Worm (Caenorhabditis elegans): ENCODE results near the gene iff-2.
A peak's percentile ranks its signal among the peaks of the same experiment; 100 is the strongest.

iff-2 gene

DNA sequence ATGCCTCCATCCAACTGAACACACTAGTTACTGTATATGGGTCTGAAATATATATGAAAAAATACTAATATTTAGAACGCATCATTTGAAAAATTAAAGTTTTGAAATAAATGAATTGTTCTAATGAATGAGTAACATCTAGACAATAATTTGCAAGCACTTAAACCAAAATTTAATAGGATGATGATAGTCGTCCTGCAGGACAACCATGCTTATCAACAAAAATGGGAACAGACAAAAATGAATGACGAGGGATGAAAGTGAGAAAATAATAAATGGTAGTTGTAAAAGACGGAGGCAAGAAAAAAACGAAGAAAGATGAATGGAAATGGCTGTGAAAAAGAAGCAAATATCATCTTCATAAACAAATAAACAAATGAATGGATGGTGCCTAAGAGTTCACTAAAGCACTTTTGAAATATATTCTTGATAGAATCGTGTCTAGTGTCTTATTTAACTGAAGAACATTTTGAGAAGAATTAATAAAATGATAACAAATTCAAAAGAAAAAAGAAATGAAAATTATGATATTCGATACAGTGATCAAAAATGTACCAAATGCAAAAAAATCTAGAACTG, 29.9 kb downstream of the iff-2 start, which contains the start of gene gldi-7:
TSS of gene gldi-7 (minus strand) at position 42 of the 579 bp plus-strand sequence.
- TF ChIP-seq ztf-23 (GFP tag; IDR thresholded peaks at IDR 0.05) (no peak), flt-1 (GFP tag; IDR thresholded peaks at IDR 0.05) (no peak), ztf-29 (GFP tag; IDR thresholded peaks at IDR 0.05) (no peak), med-1 (GFP tag; optimal IDR thresholded peaks at IDR 0.05; ENCODE audit: insufficient read depth) (no peak), ref-1 (GFP tag; conservative IDR thresholded peaks at IDR 0.05) (no peak), tab-1 (GFP tag; IDR thresholded peaks at IDR 0.05) (no peak), klf-2 (GFP tag; conservative IDR thresholded peaks at IDR 0.05) (no peak), T22C8.4 (GFP tag; IDR thresholded peaks at IDR 0.05) (no peak), cog-1 (tag; optimal IDR thresholded peaks at IDR 0.05) (no peak)

DNA sequence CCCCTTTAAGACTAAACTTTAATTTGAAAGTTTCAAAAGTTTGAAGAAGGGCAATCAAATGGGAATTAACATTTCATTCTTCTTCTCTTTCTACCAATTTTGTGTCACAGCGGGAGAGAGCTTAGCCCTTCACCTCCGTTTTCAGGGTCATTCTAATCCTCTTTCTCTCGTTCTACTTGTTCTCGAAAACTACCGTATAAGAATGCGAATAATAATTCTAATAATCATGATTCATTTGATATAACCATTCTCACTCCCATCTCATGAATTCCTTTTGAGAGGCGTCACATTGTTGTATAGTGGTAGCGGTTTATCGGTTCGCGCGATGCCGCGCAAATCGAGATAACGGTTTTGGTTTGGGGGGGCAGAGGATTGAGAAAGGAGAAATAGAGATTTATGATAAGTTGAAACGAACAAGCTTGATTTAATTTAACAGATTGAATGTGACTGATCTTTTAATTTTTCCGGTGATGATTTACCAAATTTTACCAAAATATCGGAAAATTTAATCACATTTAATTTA, 31.9 kb downstream of the iff-2 start:
- TF ChIP-seq T22C8.4 (GFP tag; IDR thresholded peaks at IDR 0.05) (no peak), ztf-23 (GFP tag; IDR thresholded peaks at IDR 0.05) (no peak), flt-1 (GFP tag; IDR thresholded peaks at IDR 0.05) (no peak), med-1 (GFP tag; optimal IDR thresholded peaks at IDR 0.05; ENCODE audit: insufficient read depth) (no peak), klf-2 (GFP tag; conservative IDR thresholded peaks at IDR 0.05) (no peak), ztf-29 (GFP tag; IDR thresholded peaks at IDR 0.05) (no peak), tab-1 (GFP tag; IDR thresholded peaks at IDR 0.05) (no peak), ref-1 (GFP tag; conservative IDR thresholded peaks at IDR 0.05) (no peak), cog-1 (tag; optimal IDR thresholded peaks at IDR 0.05) (no peak)

DNA sequence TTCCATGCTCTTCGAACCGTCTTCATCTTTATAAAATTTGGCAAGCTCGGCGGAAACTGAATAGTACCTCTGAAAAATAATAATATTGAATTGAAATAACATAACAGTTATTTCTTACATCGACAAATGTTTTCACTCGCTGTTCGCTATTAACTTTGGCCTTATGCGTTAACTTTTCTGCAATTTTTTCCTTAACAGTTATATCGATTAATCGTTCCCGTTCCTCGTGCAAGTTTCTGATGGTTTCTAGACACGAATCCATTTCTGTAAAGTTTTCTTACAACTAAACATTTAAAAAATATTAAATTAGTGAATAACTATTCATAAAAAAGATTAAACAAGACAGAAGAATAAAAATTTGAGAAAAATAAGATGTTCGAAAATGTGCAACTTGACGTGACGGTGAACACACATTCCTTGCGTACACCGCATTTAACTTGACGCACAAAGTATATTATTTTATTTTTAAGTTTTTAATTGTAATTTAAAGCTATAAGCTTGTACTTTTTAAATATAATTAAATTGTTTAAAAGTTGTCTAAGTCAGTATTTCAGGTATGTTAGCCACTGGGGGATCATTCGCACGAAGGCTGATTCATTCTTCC, 35.9 kb downstream of the iff-2 start, which contains the start of the genes prp-9 and mrps-18B:
TSS of gene prp-9 (minus strand) at position 264 of the 604 bp plus-strand sequence.
TSS of gene mrps-18B (plus strand) at position 549 of the 604 bp plus-strand sequence.
- TF ChIP-seq ztf-29 (GFP tag; IDR thresholded peaks at IDR 0.05): no peak
- no peak for TF ChIP-seq cog-1 (tag; optimal IDR thresholded peaks at IDR 0.05)
- no peak for TF ChIP-seq med-1 (GFP tag; optimal IDR thresholded peaks at IDR 0.05; ENCODE audit: insufficient read depth)
- no peak for TF ChIP-seq flt-1 (GFP tag; IDR thresholded peaks at IDR 0.05)
- no peak for TF ChIP-seq klf-2 (GFP tag; conservative IDR thresholded peaks at IDR 0.05)
- no peak for TF ChIP-seq T22C8.4 (GFP tag; IDR thresholded peaks at IDR 0.05)
- no peak for TF ChIP-seq tab-1 (GFP tag; IDR thresholded peaks at IDR 0.05)
- no peak for TF ChIP-seq ztf-23 (GFP tag; IDR thresholded peaks at IDR 0.05)
- no peak for TF ChIP-seq ref-1 (GFP tag; conservative IDR thresholded peaks at IDR 0.05)

DNA sequence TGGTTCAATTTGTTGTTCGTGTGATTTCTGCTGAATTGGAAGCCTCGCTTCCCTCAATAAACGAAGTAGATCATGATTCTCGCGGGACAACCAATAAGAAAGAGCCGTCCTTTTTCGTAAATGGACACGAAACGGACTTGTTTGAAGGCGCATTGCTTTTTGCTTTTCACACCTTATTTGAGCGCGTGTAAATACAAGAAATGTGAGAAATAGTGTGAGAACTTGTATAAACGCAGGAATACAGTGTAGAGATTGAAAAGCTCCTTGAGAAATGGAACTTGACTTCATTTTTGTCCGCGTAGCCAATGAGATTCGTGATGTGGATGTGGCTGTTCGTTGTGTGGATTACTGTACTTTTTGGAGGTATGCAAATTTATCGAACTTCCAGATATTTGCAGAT, 40.5 kb downstream of the iff-2 start, which contains the start of gene cht-2:
TSS of gene cht-2 (plus strand) at position 301 of the 400 bp plus-strand sequence.
- no peak for TF ChIP-seq flt-1 (GFP tag; IDR thresholded peaks at IDR 0.05)
- no peak for TF ChIP-seq T22C8.4 (GFP tag; IDR thresholded peaks at IDR 0.05)
- no peak for TF ChIP-seq tab-1 (GFP tag; IDR thresholded peaks at IDR 0.05)
- no peak for TF ChIP-seq ztf-29 (GFP tag; IDR thresholded peaks at IDR 0.05)
- TF ChIP-seq klf-2 (GFP tag; conservative IDR thresholded peaks at IDR 0.05): no peak
- no peak for TF ChIP-seq ztf-23 (GFP tag; IDR thresholded peaks at IDR 0.05)
- TF ChIP-seq ref-1 (GFP tag; conservative IDR thresholded peaks at IDR 0.05): no peak
- TF ChIP-seq cog-1 (tag; optimal IDR thresholded peaks at IDR 0.05): no peak

DNA sequence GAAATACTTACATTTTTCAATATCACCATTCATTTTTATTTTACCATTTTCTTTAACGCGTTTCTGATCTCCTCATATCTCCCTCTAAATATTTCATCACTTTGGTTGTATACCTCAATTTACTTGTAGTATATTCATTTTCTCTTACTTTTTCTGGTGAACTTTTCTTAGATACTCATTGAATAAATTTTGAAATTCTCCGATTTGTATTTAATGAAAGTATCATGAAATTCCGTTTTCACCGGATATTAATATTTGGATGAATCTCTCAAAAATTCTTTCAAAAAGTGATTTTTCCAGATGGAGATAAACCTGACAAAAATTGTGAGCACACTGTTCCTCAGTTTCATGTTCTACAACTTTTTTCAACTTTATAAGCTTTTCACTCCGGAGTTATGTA, 43.0 kb downstream of the iff-2 start, which contains the start of gene T13H5.8:
TSS of gene T13H5.8 (plus strand) at position 301 of the 400 bp plus-strand sequence.
- TF ChIP-seq ztf-29 (GFP tag; IDR thresholded peaks at IDR 0.05): no peak

DNA sequence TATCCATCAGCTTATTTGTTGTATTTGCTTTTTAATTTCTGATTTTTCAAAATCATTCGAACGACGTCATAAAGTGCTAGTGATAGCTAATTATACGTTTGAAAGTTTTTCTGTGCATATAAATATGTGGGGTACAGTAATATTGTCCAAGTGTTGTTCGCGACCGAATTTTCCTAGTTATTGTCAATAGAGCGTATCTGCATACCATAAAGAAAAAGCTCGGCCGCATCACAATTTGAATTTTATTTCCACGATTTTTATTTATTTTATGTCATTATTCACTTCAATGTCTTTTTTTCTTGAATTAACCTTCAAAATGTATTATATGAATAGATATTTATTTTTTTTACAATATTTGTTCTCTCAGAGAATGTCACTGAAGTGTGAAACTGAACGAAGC, 44.4 kb downstream of the iff-2 start, which contains the start of gene rnh-2:
TSS of gene rnh-2 (plus strand) at position 368 of the 400 bp plus-strand sequence.
- peak; percentile 60 for TF ChIP-seq cog-1 (tag; optimal IDR thresholded peaks at IDR 0.05)
- TF ChIP-seq ztf-23 (GFP tag; IDR thresholded peaks at IDR 0.05): peak; percentile 68
- TF ChIP-seq tab-1 (GFP tag; IDR thresholded peaks at IDR 0.05): no peak
- no peak for TF ChIP-seq med-1 (GFP tag; optimal IDR thresholded peaks at IDR 0.05; ENCODE audit: insufficient read depth)
- TF ChIP-seq klf-2 (GFP tag; conservative IDR thresholded peaks at IDR 0.05): no peak
- no peak for TF ChIP-seq ztf-29 (GFP tag; IDR thresholded peaks at IDR 0.05)
- TF ChIP-seq flt-1 (GFP tag; IDR thresholded peaks at IDR 0.05): 0 out of 2 replicates have a peak, but pooled peaks have one; percentile 54
- TF ChIP-seq ref-1 (GFP tag; conservative IDR thresholded peaks at IDR 0.05): no peak
- TF ChIP-seq T22C8.4 (GFP tag; IDR thresholded peaks at IDR 0.05): no peak

DNA sequence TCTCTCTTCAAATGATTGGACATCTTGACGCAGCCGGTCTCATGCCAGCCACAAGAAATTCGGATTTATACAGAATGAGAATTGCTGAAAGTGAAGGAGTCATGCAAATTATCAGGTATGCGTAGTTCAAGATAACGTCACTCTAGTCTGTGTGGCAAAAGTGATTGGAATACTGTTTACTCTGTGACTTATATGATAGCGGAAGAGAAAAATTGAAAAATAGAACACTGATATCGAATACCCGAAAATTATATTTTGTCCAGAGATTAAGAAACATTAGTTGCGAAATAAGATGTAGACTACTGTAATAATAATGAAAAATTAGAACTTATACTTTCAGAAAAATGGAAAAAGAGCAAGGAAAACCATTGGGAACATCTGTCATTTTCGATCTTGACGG, 45.6 kb downstream of the iff-2 start:
- TF ChIP-seq tab-1 (GFP tag; IDR thresholded peaks at IDR 0.05) (no peak), flt-1 (GFP tag; IDR thresholded peaks at IDR 0.05) (no peak), cog-1 (tag; optimal IDR thresholded peaks at IDR 0.05) (no peak), med-1 (GFP tag; optimal IDR thresholded peaks at IDR 0.05; ENCODE audit: insufficient read depth) (no peak), ztf-23 (GFP tag; IDR thresholded peaks at IDR 0.05) (no peak), klf-2 (GFP tag; conservative IDR thresholded peaks at IDR 0.05) (no peak), ref-1 (GFP tag; conservative IDR thresholded peaks at IDR 0.05) (no peak), ztf-29 (GFP tag; IDR thresholded peaks at IDR 0.05) (no peak), T22C8.4 (GFP tag; IDR thresholded peaks at IDR 0.05) (no peak)

DNA sequence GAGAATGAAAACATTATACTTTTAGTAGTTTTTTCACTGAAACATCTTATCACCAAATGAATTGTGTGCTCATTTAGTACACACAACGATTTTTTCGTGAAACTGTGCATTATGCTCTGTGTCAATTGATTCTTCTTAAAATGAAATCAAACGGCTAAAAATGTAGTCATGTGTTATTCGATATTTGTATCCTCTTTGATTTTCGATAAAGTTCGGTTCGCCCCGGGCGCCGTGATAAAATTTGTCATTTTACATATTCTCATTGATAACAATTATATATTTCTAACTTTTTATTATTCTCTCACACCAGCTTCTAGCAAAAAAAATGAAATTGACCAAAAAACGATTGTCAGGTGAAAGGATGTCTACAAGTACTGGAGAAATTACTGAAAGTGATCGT, 46.4 kb downstream of the iff-2 start, which contains the start of gene ctg-2:
TSS of gene ctg-2 (plus strand) at position 326 of the 400 bp plus-strand sequence.
- TF ChIP-seq klf-2 (GFP tag; conservative IDR thresholded peaks at IDR 0.05) (no peak), ref-1 (GFP tag; conservative IDR thresholded peaks at IDR 0.05) (no peak), med-1 (GFP tag; optimal IDR thresholded peaks at IDR 0.05; ENCODE audit: insufficient read depth) (no peak), ztf-29 (GFP tag; IDR thresholded peaks at IDR 0.05) (no peak), tab-1 (GFP tag; IDR thresholded peaks at IDR 0.05) (no peak), cog-1 (tag; optimal IDR thresholded peaks at IDR 0.05) (no peak)

All from whole organism, midembryonic.